Fruit fly (Drosophila melanogaster): ENCODE results near the gene CG4572.

CG4572 gene

DNA sequence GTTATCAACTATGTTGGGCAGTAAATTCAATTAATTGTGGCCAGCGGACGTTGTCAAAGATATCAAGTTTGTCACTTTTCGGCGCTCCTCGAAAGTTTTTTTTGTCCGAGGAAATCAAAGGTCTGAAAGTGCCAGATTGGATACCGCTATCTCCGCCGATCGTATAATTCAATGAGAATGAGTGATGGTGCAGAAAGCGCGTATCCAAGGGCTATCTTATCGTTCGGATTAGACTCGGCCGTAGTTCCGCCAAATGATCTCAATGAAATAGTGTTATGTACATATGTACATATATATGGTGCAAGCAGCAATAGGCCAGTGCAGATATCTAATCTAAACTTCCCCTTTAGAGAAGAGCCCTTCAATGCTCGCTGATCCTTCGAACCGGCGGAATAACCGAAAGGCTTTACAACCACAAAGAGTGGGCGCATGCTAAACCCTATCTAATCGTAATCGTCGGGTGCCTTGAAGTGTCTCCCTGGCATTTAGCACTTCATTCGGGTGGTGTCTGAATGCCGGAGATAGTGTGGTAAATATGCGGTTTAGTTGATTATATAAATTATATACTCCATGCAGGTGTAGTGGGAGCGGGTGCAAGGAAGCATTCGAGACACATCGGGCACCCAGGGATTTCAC lies 9.0 kb upstream of the CG4572 start (continued):
- TF ChIP-seq CG9609 (GFP tag; optimal IDR thresholded peaks at IDR 0.05) (no peak), CG14860 (GFP tag; IDR thresholded peaks at IDR 0.05; ENCODE audit: partially characterized antibody) (no peak), Fer1 (GFP tag; optimal IDR thresholded peaks at IDR 0.05) (peak; percentile 56), CG13624 (GFP tag; optimal IDR thresholded peaks at IDR 0.05) (no peak), B-H1 (GFP tag; IDR thresholded peaks at IDR 0.05) (no peak), CG14050 (GFP tag; IDR thresholded peaks at IDR 0.05) (no peak), CG16815 (GFP tag; optimal IDR thresholded peaks at IDR 0.05) (no peak), chif (GFP tag; optimal IDR thresholded peaks at IDR 0.05) (no peak), CG2712 (tag; optimal IDR thresholded peaks at IDR 0.05) (no peak), CG7271 (tag; optimal IDR thresholded peaks at IDR 0.05) (no peak), mirr (GFP tag; optimal IDR thresholded peaks at IDR 0.05) (peak; percentile 55), hkb (optimal IDR thresholded peaks at IDR 0.05) (no peak), hkb (GFP tag; IDR thresholded peaks at IDR 0.05) (0 out of 2 replicates have a peak, but pooled peaks have one; percentile 21), CG16863 (GFP tag; optimal IDR thresholded peaks at IDR 0.05) (no peak), lab (GFP tag; optimal IDR thresholded peaks at IDR 0.05) (peak; percentile 43), rib (GFP tag; IDR thresholded peaks at IDR 0.05) (no peak), z (GFP tag; IDR thresholded peaks at IDR 0.05) (no peak), odd (GFP tag; optimal IDR thresholded peaks at IDR 0.05) (peak; percentile 42), stwl (tag; optimal IDR thresholded peaks at IDR 0.05) (no peak), Nf-YA (GFP tag; IDR thresholded peaks at IDR 0.05) (no peak), NfI (GFP tag; optimal IDR thresholded peaks at IDR 0.05) (no peak), CG13296 (GFP tag; optimal IDR thresholded peaks at IDR 0.05) (peak; percentile 49), Hmx (GFP tag; optimal IDR thresholded peaks at IDR 0.05) (no peak), CG9727 (GFP tag; optimal IDR thresholded peaks at IDR 0.05) (no peak), Pdp1 (GFP tag; optimal IDR thresholded peaks at IDR 0.05) (peak in 1 of 2 experiments; percentile 11), Ssrp (tag; optimal IDR thresholded peaks at IDR 0.05) (no peak), Adf1 (GFP tag; IDR thresholded peaks at IDR 0.05) (no peak), CG10543 (GFP tag; optimal IDR thresholded peaks at IDR 0.05) (peak; percentile 13)

DNA sequence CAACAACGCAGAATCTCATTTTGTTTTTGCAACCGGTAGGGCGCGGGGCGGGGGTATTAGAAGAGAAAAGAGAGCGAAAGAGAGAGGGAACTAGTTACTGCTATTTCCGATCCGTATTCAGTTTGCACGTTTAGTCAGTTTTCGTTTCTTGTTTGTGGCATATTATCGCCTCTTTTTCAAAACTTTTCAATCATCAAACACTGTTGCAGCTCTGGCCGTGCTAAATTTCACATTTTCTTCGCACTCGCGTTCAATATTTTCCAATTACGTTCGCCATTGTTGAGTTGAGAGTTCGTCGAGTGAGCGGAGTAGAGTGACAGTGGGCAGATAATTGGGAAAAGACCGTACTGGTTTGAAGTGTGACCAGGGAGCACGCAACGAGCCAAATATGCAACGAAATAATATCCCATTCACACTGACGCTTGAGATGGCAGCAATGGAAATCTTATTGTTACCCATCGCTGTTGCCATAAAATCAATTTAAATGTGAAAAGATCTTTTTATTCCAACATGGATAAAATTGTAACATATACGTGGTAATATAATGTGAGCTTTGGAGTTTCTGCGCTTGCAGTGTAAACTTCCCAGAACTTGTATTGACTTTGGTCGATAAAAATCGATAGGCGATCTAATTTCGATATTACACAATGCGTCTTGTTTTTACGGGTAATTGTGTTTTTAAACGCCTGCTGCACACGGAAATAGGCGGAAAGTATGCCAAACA lies 3.0 kb downstream of the CG4572 start, which contains the start of the genes Ire1 and Mrm2:
TSS of gene Ire1 (minus strand) at position 296 of the 724 bp plus-strand sequence.
TSS of gene Mrm2 (plus strand) at position 615 of the 724 bp plus-strand sequence.
- peak; percentile 71 for TF ChIP-seq CG18262 (tag; optimal IDR thresholded peaks at IDR 0.05)
- peak; percentile 72 to 78 for TF ChIP-seq Hr51 (GFP tag; optimal IDR thresholded peaks at IDR 0.05)
- TF ChIP-seq chn (GFP tag; optimal IDR thresholded peaks at IDR 0.05), result peak; percentile 81
- TF ChIP-seq aop (GFP tag; IDR thresholded peaks at IDR 0.05), result no peak
- no peak for TF ChIP-seq CG6765 (GFP tag; optimal IDR thresholded peaks at IDR 0.05)
- TF ChIP-seq CG11504 (tag; optimal IDR thresholded peaks at IDR 0.05), result peak; percentile 79
- TF ChIP-seq tx (GFP tag; optimal IDR thresholded peaks at IDR 0.05), result peak; percentile 91
- TF ChIP-seq CTCF (GFP tag; optimal IDR thresholded peaks at IDR 0.05), result no peak
- peak; percentile 51 for TF ChIP-seq CG12299 (tag; optimal IDR thresholded peaks at IDR 0.05)
- TF ChIP-seq ken (GFP tag; IDR thresholded peaks at IDR 0.05), result peak; percentile 79
- TF ChIP-seq H15 (GFP tag; IDR thresholded peaks at IDR 0.05), result peak; percentile 21; the same call in 1 of the 3 replicates
- no peak for TF ChIP-seq so (GFP tag; IDR thresholded peaks at IDR 0.05)
- peak; percentile 45 for TF ChIP-seq odd (GFP tag; optimal IDR thresholded peaks at IDR 0.05)
- peak; percentile 88 for TF ChIP-seq CG17186 (GFP tag; optimal IDR thresholded peaks at IDR 0.05)
- peak; percentile 38; the same call in 1 of the 2 replicates for TF ChIP-seq Adf1 (GFP tag; IDR thresholded peaks at IDR 0.05)
- TF ChIP-seq al (GFP tag; IDR thresholded peaks at IDR 0.05), result peak; percentile 79
- TF ChIP-seq CG14050 (GFP tag; IDR thresholded peaks at IDR 0.05), result peak; percentile 59; the same call in 1 of the 3 replicates
- peak; percentile 95 for TF ChIP-seq HmgD (GFP tag; optimal IDR thresholded peaks at IDR 0.05)
- TF ChIP-seq tgo (GFP tag; IDR thresholded peaks at IDR 0.05), result peak; percentile 74
- TF ChIP-seq croc (GFP tag; conservative IDR thresholded peaks at IDR 0.05), result peak; percentile 72
- peak; percentile 66 for TF ChIP-seq BtbVII (GFP tag; optimal IDR thresholded peaks at IDR 0.05)
- peak; percentile 87 for TF ChIP-seq fu2 (GFP tag; optimal IDR thresholded peaks at IDR 0.05)
- peak; percentile 69 for TF ChIP-seq CG31441 (GFP tag; IDR thresholded peaks at IDR 0.05)
- TF ChIP-seq Camta (GFP tag; optimal IDR thresholded peaks at IDR 0.05), result peak; percentile 86
